Worm (Caenorhabditis elegans): ENCODE results near the gene phyh-1.
"Not testable (repeated sequence)": the region's sequence is repeated elsewhere in the genome, so short reads cannot be mapped to it uniquely, and the experiment has no call there.

phyh-1 gene

DNA sequence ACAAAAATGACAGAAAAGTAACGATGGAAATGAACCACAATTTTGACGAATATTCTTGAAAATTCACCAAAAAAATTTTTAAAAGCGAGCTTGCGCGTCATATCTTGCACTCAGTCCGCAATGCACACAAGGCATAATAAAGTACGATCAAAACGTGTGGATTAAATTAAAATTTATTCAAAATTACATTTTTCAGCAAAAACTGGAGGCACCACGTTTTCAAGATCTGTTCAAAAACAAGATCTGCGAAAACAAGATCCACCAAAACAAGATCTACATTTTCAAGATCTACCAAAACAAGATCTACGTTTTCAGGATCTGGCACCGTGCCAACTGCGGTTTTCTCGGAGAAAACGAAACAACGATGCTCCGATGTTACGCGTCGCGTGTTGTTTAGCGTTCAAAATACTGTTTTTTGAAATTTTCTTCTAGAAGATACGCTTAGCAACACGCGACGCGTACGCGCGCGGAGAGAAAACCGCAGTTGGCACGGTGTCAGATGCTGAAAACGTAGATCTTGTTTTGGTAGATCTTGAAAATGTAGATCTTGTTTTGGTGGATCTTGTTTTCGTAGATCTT is 25.4 kb upstream of the phyh-1 start:
- TF ChIP-seq efl-1 (optimal IDR thresholded peaks at IDR 0.05): peak in 1 of 2 experiments; percentile 23
- TF ChIP-seq efl-1 (GFP tag; optimal IDR thresholded peaks at IDR 0.05 in 1 of 2): not testable (repeated sequence)
- peak; percentile 3 for TF ChIP-seq F16B12.6 (tag; optimal IDR thresholded peaks at IDR 0.05)

DNA sequence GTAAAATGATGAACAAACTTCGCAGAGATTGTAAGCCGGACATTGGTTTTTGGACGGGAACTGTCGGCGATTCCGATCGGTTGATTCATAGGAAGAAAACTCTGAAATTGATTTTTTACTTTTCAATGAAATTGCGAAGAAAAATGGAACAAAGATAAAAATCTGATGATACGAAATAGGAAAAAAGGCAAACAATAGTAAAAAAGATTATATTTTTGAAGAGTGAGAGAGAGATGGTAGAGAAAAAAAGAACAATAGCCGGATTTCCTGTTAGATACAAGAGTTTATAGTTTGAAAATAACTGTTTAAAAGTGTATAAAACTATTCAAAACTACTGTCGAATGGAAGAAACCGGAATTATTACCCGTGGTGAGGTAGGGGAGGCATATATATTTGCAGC is 24.9 kb upstream of the phyh-1 start, which contains the start of gene nra-1:
Gene nra-1, minus strand, starts transcription at position 101 of the 400 bp plus-strand sequence.
- no peak for TF ChIP-seq F16B12.6 (tag; optimal IDR thresholded peaks at IDR 0.05)
- TF ChIP-seq unc-86 (tag; optimal IDR thresholded peaks at IDR 0.05): no peak

DNA sequence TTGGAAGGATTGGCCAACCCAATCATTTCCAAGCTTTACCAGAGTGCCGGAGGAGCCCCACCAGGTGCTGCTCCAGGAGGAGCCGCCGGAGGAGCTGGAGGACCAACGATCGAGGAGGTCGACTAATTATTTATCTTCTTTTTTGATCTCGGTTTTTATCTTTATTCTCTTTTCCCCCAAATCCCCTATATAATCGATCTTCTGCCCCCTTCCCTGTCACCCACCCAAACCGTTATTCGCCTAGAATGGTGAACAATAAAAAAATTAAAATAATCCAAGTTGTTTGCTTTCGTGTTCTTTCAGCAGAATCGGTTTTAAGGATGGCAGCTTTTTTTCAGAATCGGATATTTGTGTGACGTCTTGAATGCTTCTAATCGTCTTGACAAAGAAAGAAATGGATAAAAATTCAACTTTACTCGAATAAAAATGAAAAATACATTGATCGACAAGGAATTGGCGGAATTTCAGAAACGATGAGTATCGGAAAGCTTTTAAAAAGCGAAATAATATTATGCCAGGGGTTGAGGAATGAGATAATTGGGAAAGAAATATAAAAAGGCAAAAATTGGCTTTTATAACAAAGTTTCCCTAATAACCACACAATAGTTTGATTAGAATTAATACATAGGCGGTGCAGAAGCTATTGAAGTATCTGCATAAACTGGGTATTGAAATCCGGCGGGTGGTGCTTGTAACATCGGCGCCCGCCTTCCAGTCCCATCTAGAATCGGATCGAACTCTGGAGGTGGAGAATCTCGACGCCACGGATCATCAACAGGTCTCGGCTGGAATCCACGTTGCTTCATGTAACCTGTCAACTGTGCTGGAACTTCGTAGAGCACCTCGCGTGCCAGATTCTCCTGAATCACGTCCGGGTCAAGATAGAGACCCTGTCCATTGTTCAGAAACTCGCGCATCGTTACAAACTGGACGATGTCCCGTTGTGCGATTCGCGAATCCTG is 22.1 kb upstream of the phyh-1 start:
- TF ChIP-seq elt-3 (tag; optimal IDR thresholded peaks at IDR 0.05) (peak in 1 of 6 experiments; percentile 44), zag-1 (tag; optimal IDR thresholded peaks at IDR 0.05) (no peak), Y116A8C.19 (tag; optimal IDR thresholded peaks at IDR 0.05; ENCODE audit: borderline replicate concordance) (no peak), lir-3 (tag; optimal IDR thresholded peaks at IDR 0.05; ENCODE audit: poor library complexity) (peak; percentile 10), skn-1 (tag; optimal IDR thresholded peaks at IDR 0.05) (peak; percentile 76), F16B12.6 (tag; optimal IDR thresholded peaks at IDR 0.05) (no peak), unc-98 (GFP tag; IDR thresholded peaks at IDR 0.05) (no peak), lin-15B (tag; optimal IDR thresholded peaks at IDR 0.05) (peak; percentile 14), ceh-88 (GFP tag; IDR thresholded peaks at IDR 0.05) (peak; percentile 21; the same call in 1 of the 2 replicates), hpl-2 (GFP tag; optimal IDR thresholded peaks at IDR 0.05) (no peak), vab-15 (tag; optimal IDR thresholded peaks at IDR 0.05) (no peak), fkh-10 (GFP tag; optimal IDR thresholded peaks at IDR 0.05) (no peak), tbx-2 (tag; optimal IDR thresholded peaks at IDR 0.05) (peak; percentile 25), nhr-77 (tag; optimal IDR thresholded peaks at IDR 0.05) (no peak), aha-1 (tag; optimal IDR thresholded peaks at IDR 0.05) (peak; percentile 29), dsc-1 (tag; optimal IDR thresholded peaks at IDR 0.05) (peak; percentile 60), grh-1 (GFP tag; IDR thresholded peaks at IDR 0.05) (no peak), ztf-4 (tag; optimal IDR thresholded peaks at IDR 0.05) (peak; percentile 58), sptf-1 (tag; optimal IDR thresholded peaks at IDR 0.05) (no peak), nhr-84 (tag; optimal IDR thresholded peaks at IDR 0.05) (no peak), nhr-76 (tag; optimal IDR thresholded peaks at IDR 0.05) (no peak), nhr-28 (tag; optimal IDR thresholded peaks at IDR 0.05) (no peak), pqm-1 (tag; optimal IDR thresholded peaks at IDR 0.05) (no peak), nhr-11 (tag; optimal IDR thresholded peaks at IDR 0.05) (no peak), hlh-17 (GFP tag; optimal IDR thresholded peaks at IDR 0.05; ENCODE audit: borderline replicate concordance) (no peak), mep-1 (tag; optimal IDR thresholded peaks at IDR 0.05) (peak; percentile 91), mdl-1 (tag; optimal IDR thresholded peaks at IDR 0.05) (no peak), unc-130 (tag; optimal IDR thresholded peaks at IDR 0.05) (no peak), unc-86 (tag; optimal IDR thresholded peaks at IDR 0.05) (peak; percentile 32), fkh-4 (tag; optimal IDR thresholded peaks at IDR 0.05; ENCODE audit: borderline replicate concordance) (no peak), efl-3 (GFP tag; optimal IDR thresholded peaks at IDR 0.05) (peak; percentile 2), tlp-1 (tag; optimal IDR thresholded peaks at IDR 0.05) (no peak), rnt-1 (tag; optimal IDR thresholded peaks at IDR 0.05) (peak; percentile 2), swsn-7 (tag; optimal IDR thresholded peaks at IDR 0.05) (peak; percentile 72), zip-4 (GFP tag; optimal IDR thresholded peaks at IDR 0.05) (peak; percentile 27), fos-1 (tag; optimal IDR thresholded peaks at IDR 0.05) (no peak), xbp-1 (tag; optimal IDR thresholded peaks at IDR 0.05) (peak; percentile 57), mef-2 (tag; optimal IDR thresholded peaks at IDR 0.05) (no peak), pax-3 (tag; optimal IDR thresholded peaks at IDR 0.05) (no peak), fkh-8 (tag; optimal IDR thresholded peaks at IDR 0.05) (peak; percentile 65), lin-35 (GFP tag; optimal IDR thresholded peaks at IDR 0.05) (peak; percentile 36 to 60), ztf-11 (tag; optimal IDR thresholded peaks at IDR 0.05) (no peak), egl-13 (tag; optimal IDR thresholded peaks at IDR 0.05) (peak; percentile 11), efl-1 (optimal IDR thresholded peaks at IDR 0.05) (peak in 1 of 2 experiments; percentile 16), efl-1 (GFP tag; optimal IDR thresholded peaks at IDR 0.05 in 1 of 2) (peak; percentile 21 to 92)

Measured in whole organism, L1 larva.